Fruit fly (Drosophila melanogaster): ENCODE results near the gene ncd.

Gene ncd

DNA sequence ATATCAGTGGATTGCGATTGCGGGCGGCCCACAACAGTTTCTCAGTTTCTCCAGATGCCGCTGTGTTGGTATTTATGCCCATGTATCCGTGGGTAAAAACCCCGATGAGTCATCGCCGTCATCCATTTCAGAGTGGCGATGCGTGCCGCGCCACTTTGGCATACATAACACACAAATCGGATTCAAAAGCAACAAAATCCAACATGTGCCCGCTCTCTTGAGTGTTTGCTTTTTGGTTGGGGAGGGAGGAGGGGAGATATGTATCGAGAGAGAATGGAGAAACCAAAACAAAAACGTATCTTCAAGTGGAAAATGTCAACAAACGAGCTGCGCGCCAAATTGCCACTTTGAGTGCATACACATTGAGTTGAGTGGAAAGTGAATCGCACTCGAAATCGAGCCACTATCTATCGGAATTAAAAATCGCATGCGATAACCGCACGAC, 35.3 kb downstream of the ncd start (continued):
- TF ChIP-seq Dad (GFP tag; optimal IDR thresholded peaks at IDR 0.05) (no peak), bigmax (GFP tag; optimal IDR thresholded peaks at IDR 0.05) (no peak), otp (GFP tag; IDR thresholded peaks at IDR 0.05) (peak; percentile 9; the same call in 1 of the 3 replicates), Hmx (GFP tag; optimal IDR thresholded peaks at IDR 0.05) (no peak), lbe (GFP tag; optimal IDR thresholded peaks at IDR 0.05) (peak; percentile 15), fu2 (GFP tag; optimal IDR thresholded peaks at IDR 0.05) (no peak), E2f2 (GFP tag; IDR thresholded peaks at IDR 0.05) (peak; percentile 31; the same call in 1 of the 2 replicates), CG31365 (tag; optimal IDR thresholded peaks at IDR 0.05) (no peak), lmd (GFP tag; IDR thresholded peaks at IDR 0.05) (no peak), wek (GFP tag; optimal IDR thresholded peaks at IDR 0.05) (peak; percentile 83), CG11398 (GFP tag; optimal IDR thresholded peaks at IDR 0.05) (no peak), psq (GFP tag; optimal IDR thresholded peaks at IDR 0.05) (no peak), crol (GFP tag; IDR thresholded peaks at IDR 0.05) (peak; percentile 96), H15 (GFP tag; IDR thresholded peaks at IDR 0.05) (no peak), CG30403 (GFP tag; optimal IDR thresholded peaks at IDR 0.05) (no peak), CG6791 (GFP tag; IDR thresholded peaks at IDR 0.05; ENCODE audit: partially characterized antibody) (peak; percentile 6; the same call in 2 of the 3 replicates), CG15696 (tag; optimal IDR thresholded peaks at IDR 0.05) (no peak), corto (GFP tag; optimal IDR thresholded peaks at IDR 0.05) (no peak), ftz-f1 (GFP tag; optimal IDR thresholded peaks at IDR 0.05) (no peak), sd (tag; optimal IDR thresholded peaks at IDR 0.05) (peak; percentile 95), CG18599 (GFP tag; optimal IDR thresholded peaks at IDR 0.05) (no peak), NFAT (GFP tag; IDR thresholded peaks at IDR 0.05) (no peak), CG10979 (tag; optimal IDR thresholded peaks at IDR 0.05) (no peak), Hmr (GFP tag; optimal IDR thresholded peaks at IDR 0.05) (peak; percentile 48), insv (GFP tag; optimal IDR thresholded peaks at IDR 0.05) (peak in 1 of 2 experiments; percentile 65), Bgb (GFP tag; IDR thresholded peaks at IDR 0.05; ENCODE audit: partially characterized antibody) (peak; percentile 82; the same call in 1 of the 2 replicates), abd-A (tag; optimal IDR thresholded peaks at IDR 0.05) (peak; percentile 92), CG17361 (GFP tag; IDR thresholded peaks at IDR 0.05) (no peak), YL-1 (GFP tag; optimal IDR thresholded peaks at IDR 0.05) (no peak), ssp (GFP tag; IDR thresholded peaks at IDR 0.05) (no peak), Pdp1 (GFP tag; optimal IDR thresholded peaks at IDR 0.05) (peak in 1 of 2 experiments; percentile 88), CG17568 (GFP tag; optimal IDR thresholded peaks at IDR 0.05) (peak; percentile 38), Sox102F (GFP tag; optimal IDR thresholded peaks at IDR 0.05) (no peak), NfI (GFP tag; optimal IDR thresholded peaks at IDR 0.05) (no peak), hbn (GFP tag; IDR thresholded peaks at IDR 0.05; ENCODE audit: partially characterized antibody) (peak; percentile 42; the same call in 1 of the 2 replicates), bab2 (GFP tag; optimal IDR thresholded peaks at IDR 0.05) (no peak), dm (GFP tag; optimal IDR thresholded peaks at IDR 0.05) (no peak), CG18619 (GFP tag; optimal IDR thresholded peaks at IDR 0.05) (no peak), CG13894 (tag; optimal IDR thresholded peaks at IDR 0.05) (peak; percentile 69), CG34224 (GFP tag; IDR thresholded peaks at IDR 0.05; ENCODE audit: partially characterized antibody) (peak; percentile 87), CrebB (tag; optimal IDR thresholded peaks at IDR 0.05) (peak; percentile 53), CG1529 (GFP tag; optimal IDR thresholded peaks at IDR 0.05) (no peak), zen2 (GFP tag; IDR thresholded peaks at IDR 0.05; ENCODE audit: partially characterized antibody) (peak; percentile 91; the same call in 2 of the 3 replicates), PHDP (tag; optimal IDR thresholded peaks at IDR 0.05) (peak; percentile 8), CG8290 (GFP tag; optimal IDR thresholded peaks at IDR 0.05) (no peak), CG8290 (tag; optimal IDR thresholded peaks at IDR 0.05) (peak in 1 of 2 experiments; percentile 61), Usf (GFP tag; optimal IDR thresholded peaks at IDR 0.05) (no peak), grn (GFP tag; optimal IDR thresholded peaks at IDR 0.05) (peak; percentile 86), Bteb2 (GFP tag; optimal IDR thresholded peaks at IDR 0.05) (no peak), pros (GFP tag; optimal IDR thresholded peaks at IDR 0.05) (peak; percentile 63)

All from whole organism, embryonic.